Worm (Caenorhabditis elegans) whole organism, L4/young adult: ENCODE results near the gene prp-18.

Experiments
- W03F9.2 ChIP-seq: fragments of 150-350 bp; optimal IDR thresholded peaks from 2 replicates; lab custom pipeline; 2014; ENCODE audit warnings: missing biosample characterization, missing genetic modification characterization
- dao-5 ChIP-seq: sonication (generic microtip); optimal IDR thresholded peaks from 2 replicates; lab custom pipeline; 2016; ENCODE audit warnings: missing genotype, missing genetic modification characterization, moderate library complexity, missing compliant biosample characterization
- him-1 ChIP-seq: sonication (generic microtip); optimal IDR thresholded peaks from 2 replicates; lab custom pipeline; 2016; ENCODE audit warnings: missing genotype, missing genetic modification reagents, missing genetic modification characterization, missing compliant biosample characterization

ce11 chrIV:9867915-9868314 is 16.3 kb downstream of the prp-18 start:
- TF ChIP-seq dao-5 (tag; lab: Kevin White, UChicago) (no peak), him-1 (tag; lab: Kevin White, UChicago) (no peak), W03F9.2 (tag; lab: Kevin White, UChicago) (no peak)
